Fruit fly (Drosophila melanogaster) whole organism, embryonic: ENCODE measurements around the gene Pp1alpha-96A.

ENCODE experiments used
- Ada2b ChIP-seq: fragments of 200-800 bp; sonication (Bioruptor generic); IDR thresholded peaks from 2 replicates; pipeline ENCODE4 v1.3.6; 2022; ENCODE audit warnings: missing biosample characterization, missing genetic modification characterization
- B-H2 ChIP-seq: fragments of 200-800 bp; sonication (Bioruptor generic); optimal IDR thresholded peaks from 2 replicates; lab custom pipeline; 2018; ENCODE audit warnings: missing biosample characterization, mild to moderate bottlenecking, missing genetic modification characterization
- Blimp-1 ChIP-seq: fragments of 200-800 bp; sonication (Bioruptor generic); optimal IDR thresholded peaks from 3 replicates; lab custom pipeline; 2018; ENCODE audit warnings: missing biosample characterization, missing genetic modification characterization, mild to moderate bottlenecking, moderate library complexity, missing genetic modification reagents
- CG10274 ChIP-seq: fragments of 200-800 bp; sonication (Bioruptor generic); optimal IDR thresholded peaks from 3 replicates; lab custom pipeline; 2017; ENCODE audit warnings: missing biosample characterization, mild to moderate bottlenecking, missing genetic modification characterization
- CG10462 ChIP-seq: fragments of 200-800 bp; sonication (Bioruptor generic); optimal IDR thresholded peaks from 2 replicates; lab custom pipeline; 2016; ENCODE audit warnings: missing biosample characterization, missing genetic modification characterization
- CG11085 ChIP-seq: fragments of 200-800 bp; sonication (Bioruptor generic); IDR thresholded peaks from 2 replicates; pipeline ENCODE4 v1.3.6; 2022; ENCODE audit warnings: missing biosample characterization, missing genetic modification characterization
- CG11247 ChIP-seq: fragments of 200-800 bp; sonication (Bioruptor generic); IDR thresholded peaks from 2 replicates; pipeline ENCODE4 v1.3.6; 2022; ENCODE audit warnings: missing biosample characterization, missing genetic modification characterization
- CG12219 ChIP-seq: fragments of 200-800 bp; sonication (Bioruptor generic); optimal IDR thresholded peaks from 3 replicates; lab custom pipeline; 2018; ENCODE audit warnings: missing biosample characterization, mild to moderate bottlenecking, missing genetic modification characterization
- CG13424 ChIP-seq: fragments of 200-800 bp; sonication (Bioruptor generic); optimal IDR thresholded peaks from 2 replicates; lab custom pipeline; 2019; ENCODE audit warnings: missing biosample characterization, mild to moderate bottlenecking, missing genetic modification characterization, moderate library complexity
- CG13775 ChIP-seq: fragments of 200-800 bp; sonication (Bioruptor generic); optimal IDR thresholded peaks from 3 replicates; lab custom pipeline; 2017; ENCODE audit warnings: missing biosample characterization, mild to moderate bottlenecking, missing genetic modification characterization
- CG14710 ChIP-seq: fragments of 200-800 bp; sonication (Bioruptor generic); optimal IDR thresholded peaks from 3 replicates; lab custom pipeline; 2019; ENCODE audit warnings: missing biosample characterization, mild to moderate bottlenecking, missing genetic modification characterization, moderate library complexity
- CG15514 ChIP-seq: fragments of 200-800 bp; sonication (Bioruptor generic); optimal IDR thresholded peaks from 3 replicates; lab custom pipeline; 2017; ENCODE audit warnings: missing biosample characterization, missing genetic modification characterization, mild to moderate bottlenecking, moderate library complexity, missing genetic modification reagents
- CG16863 ChIP-seq: fragments of 200-800 bp; sonication (Bioruptor generic); optimal IDR thresholded peaks from 3 replicates; lab custom pipeline; 2016; ENCODE audit warnings: missing biosample characterization, missing genetic modification characterization
- CG2116 ChIP-seq: fragments of 200-800 bp; sonication (Bioruptor generic); optimal IDR thresholded peaks from 3 replicates; lab custom pipeline; 2018; ENCODE audit warnings: missing biosample characterization, mild to moderate bottlenecking, missing genetic modification characterization
- CG3163 ChIP-seq: fragments of 200-800 bp; sonication (Bioruptor generic); optimal IDR thresholded peaks from 3 replicates; lab custom pipeline; 2016; ENCODE audit warnings: missing biosample characterization, missing genetic modification characterization
- CG3838 ChIP-seq: fragments of 200-800 bp; sonication (Bioruptor generic); optimal IDR thresholded peaks from 3 replicates; lab custom pipeline; 2016; ENCODE audit warnings: missing biosample characterization, missing genetic modification characterization
- CG9437 ChIP-seq: fragments of 200-800 bp; sonication (Bioruptor generic); optimal IDR thresholded peaks from 2 replicates; lab custom pipeline; 2018; ENCODE audit warnings: missing biosample characterization, mild to moderate bottlenecking, missing genetic modification characterization
- Dip3 ChIP-seq: fragments of 200-800 bp; sonication (Bioruptor generic); optimal IDR thresholded peaks from 3 replicates; lab custom pipeline; 2016; ENCODE audit warnings: missing biosample characterization, missing genetic modification characterization
- Eip74EF ChIP-seq, 2 experiments: fragments of 200-800 bp in 1 of 2; fragments of >200 bp in 1 of 2; sonication (Bioruptor generic) in 1 of 2; optimal IDR thresholded peaks; 2 replicates each; lab custom pipeline; 2017 to 2019; ENCODE audit warnings: missing biosample characterization in 2 of 2, missing genetic modification characterization in 2 of 2, mild to moderate bottlenecking in 1 of 2, moderate library complexity in 1 of 2
- Fer2 ChIP-seq: fragments of 200-800 bp; sonication (Bioruptor generic); optimal IDR thresholded peaks from 2 replicates; lab custom pipeline; 2018; ENCODE audit warnings: missing biosample characterization, mild to moderate bottlenecking, missing genetic modification characterization, moderate library complexity
- HLH3B ChIP-seq: fragments of 200-800 bp; sonication (Bioruptor generic); IDR thresholded peaks from 2 replicates; pipeline ENCODE4 v1.3.6; 2022; ENCODE audit warnings: missing biosample characterization, missing genetic modification characterization
- Hmr ChIP-seq: fragments of 200-800 bp; sonication (Bioruptor generic); optimal IDR thresholded peaks from 3 replicates; lab custom pipeline; 2017; ENCODE audit warnings: mild to moderate bottlenecking, missing biosample characterization, missing genetic modification reagents, missing genetic modification characterization
- Hr3 ChIP-seq: fragments of 200-800 bp; sonication (Bioruptor generic); optimal IDR thresholded peaks from 3 replicates; lab custom pipeline; 2016; ENCODE audit warnings: missing biosample characterization, missing genetic modification characterization
- Lhr ChIP-seq: fragments of 200-800 bp; sonication (Bioruptor generic); optimal IDR thresholded peaks from 3 replicates; lab custom pipeline; 2017; ENCODE audit warnings: mild to moderate bottlenecking, missing biosample characterization, missing genetic modification reagents, missing genetic modification characterization
- Lim3 ChIP-seq: fragments of 200-800 bp; sonication (Bioruptor generic); IDR thresholded peaks from 2 replicates; pipeline ENCODE4 v1.3.6; 2022; ENCODE audit warnings: missing biosample characterization, missing genetic modification characterization
- Myb ChIP-seq: fragments of 200-800 bp; sonication (Bioruptor generic); optimal IDR thresholded peaks from 2 replicates; lab custom pipeline; 2016; ENCODE audit warnings: missing biosample characterization, missing genetic modification characterization
- Stat92E ChIP-seq, 3 experiments: fragments of >200 bp in 2 of 3; fragments of 200-800 bp in 1 of 3; sonication (Bioruptor generic) in 1 of 3; optimal IDR thresholded peaks; 2 replicates each; lab custom pipeline; 2017 to 2019; ENCODE audit warnings: missing biosample characterization in 3 of 3, missing genetic modification characterization in 3 of 3, mild to moderate bottlenecking in 1 of 3, moderate library complexity in 1 of 3
- Taf1 ChIP-seq: fragments of 200-800 bp; sonication (Bioruptor generic); IDR thresholded peaks from 2 replicates; pipeline ENCODE4 v1.3.6; 2022; ENCODE audit warnings: missing biosample characterization, missing genetic modification characterization
- amos ChIP-seq: fragments of 200-800 bp; sonication (Bioruptor generic); IDR thresholded peaks from 2 replicates; pipeline ENCODE4 v1.3.6; 2022; ENCODE audit warnings: missing biosample characterization, missing genetic modification characterization; ENCODE audit not compliant: partially characterized antibody
- bigmax ChIP-seq: fragments of 200-800 bp; sonication (Bioruptor generic); optimal IDR thresholded peaks from 2 replicates; lab custom pipeline; 2018; ENCODE audit warnings: missing biosample characterization, mild to moderate bottlenecking, missing genetic modification characterization
- crp ChIP-seq, 2 experiments: fragments of 200-800 bp; sonication (Bioruptor generic); optimal IDR thresholded peaks; 2 replicates in 1 of 2; 3 replicates in 1 of 2; lab custom pipeline; 2017; ENCODE audit warnings: missing biosample characterization in 2 of 2, missing genetic modification characterization in 2 of 2, mild to moderate bottlenecking in 1 of 2, moderate library complexity in 1 of 2
- dan ChIP-seq: fragments of 200-800 bp; sonication (Bioruptor generic); IDR thresholded peaks from 2 replicates; pipeline ENCODE4 v1.3.6; 2022; ENCODE audit warnings: missing biosample characterization, missing genetic modification characterization
- dm ChIP-seq: fragments of 200-800 bp; sonication (Bioruptor generic); optimal IDR thresholded peaks from 3 replicates; lab custom pipeline; 2016; ENCODE audit warnings: missing biosample characterization, missing genetic modification characterization
- fd102C ChIP-seq: fragments of 200-800 bp; sonication (Bioruptor generic); optimal IDR thresholded peaks from 2 replicates; lab custom pipeline; 2018; ENCODE audit warnings: missing biosample characterization, mild to moderate bottlenecking, missing genetic modification characterization, moderate library complexity
- grau ChIP-seq: fragments of 200-800 bp; optimal IDR thresholded peaks from 3 replicates; lab custom pipeline; 2019; ENCODE audit warnings: missing biosample characterization, mild to moderate bottlenecking, missing genetic modification characterization, moderate library complexity
- grn ChIP-seq: fragments of 200-800 bp; sonication (Bioruptor generic); optimal IDR thresholded peaks from 3 replicates; lab custom pipeline; 2017; ENCODE audit warnings: missing biosample characterization, missing genetic modification characterization
- ind ChIP-seq: fragments of 200-800 bp; sonication (Bioruptor generic); optimal IDR thresholded peaks from 3 replicates; lab custom pipeline; 2016; ENCODE audit warnings: missing biosample characterization, missing genetic modification characterization
- lola ChIP-seq, 3 experiments: fragments of >200 bp in 2 of 3; fragments of 200-800 bp in 1 of 3; sonication (Bioruptor generic) in 1 of 3; optimal IDR thresholded peaks; 2 replicates each; lab custom pipeline; 2017 to 2019; ENCODE audit warnings: missing biosample characterization in 3 of 3, missing genetic modification characterization in 3 of 3, mild to moderate bottlenecking in 1 of 3, moderate library complexity in 1 of 3
- nerfin-1 ChIP-seq: fragments of 200-800 bp; sonication (Bioruptor generic); optimal IDR thresholded peaks from 3 replicates; lab custom pipeline; 2019; ENCODE audit warnings: missing biosample characterization, mild to moderate bottlenecking, missing genetic modification characterization, moderate library complexity
- peb ChIP-seq: fragments of 200-800 bp; sonication (Bioruptor generic); IDR thresholded peaks from 2 replicates; pipeline ENCODE4 v1.3.6; 2022; ENCODE audit warnings: missing biosample characterization, missing genetic modification characterization
- pfk ChIP-seq: fragments of 200-800 bp; sonication (Bioruptor generic); optimal IDR thresholded peaks from 2 replicates; lab custom pipeline; 2018; ENCODE audit warnings: missing biosample characterization, mild to moderate bottlenecking, missing genetic modification characterization, moderate library complexity
- phol ChIP-seq: fragments of 200-800 bp; sonication (Bioruptor generic); optimal IDR thresholded peaks from 3 replicates; lab custom pipeline; 2018; ENCODE audit warnings: missing biosample characterization, mild to moderate bottlenecking, missing genetic modification characterization, moderate library complexity
- scrt ChIP-seq: fragments of 200-800 bp; sonication (Bioruptor generic); optimal IDR thresholded peaks from 2 replicates; lab custom pipeline; 2018; ENCODE audit warnings: missing biosample characterization, mild to moderate bottlenecking, missing genetic modification characterization, moderate library complexity
- sqz ChIP-seq: fragments of 200-800 bp; sonication (Bioruptor generic); optimal IDR thresholded peaks from 3 replicates; lab custom pipeline; 2018; ENCODE audit warnings: missing biosample characterization, mild to moderate bottlenecking, missing genetic modification characterization
- sug ChIP-seq: fragments of 200-800 bp; optimal IDR thresholded peaks from 2 replicates; lab custom pipeline; 2019; ENCODE audit warnings: missing biosample characterization, mild to moderate bottlenecking, missing genetic modification characterization, moderate library complexity
- vvl ChIP-seq: fragments of 200-800 bp; sonication (Bioruptor generic); IDR thresholded peaks from 2 replicates; pipeline ENCODE4 v1.3.6; 2022; ENCODE audit warnings: missing biosample characterization, missing genetic modification characterization
- wor ChIP-seq: fragments of 200-800 bp; sonication (Bioruptor generic); IDR thresholded peaks from 2 replicates; pipeline ENCODE4 v1.3.6; 2022; ENCODE audit warnings: missing biosample characterization, missing genetic modification characterization
- yki ChIP-seq: fragments of >200 bp; optimal IDR thresholded peaks from 3 replicates; lab custom pipeline; 2018
- zen ChIP-seq: fragments of 200-800 bp; sonication (Bioruptor generic); optimal IDR thresholded peaks from 3 replicates; lab custom pipeline; 2018; ENCODE audit warnings: missing biosample characterization, mild to moderate bottlenecking, missing genetic modification characterization, moderate library complexity
- zfh1 ChIP-seq: fragments of 200-800 bp; sonication (Bioruptor generic); IDR thresholded peaks from 3 replicates; pipeline ENCODE4 v1.3.6; 2022; ENCODE audit warnings: missing biosample characterization, missing genetic modification characterization

The Pp1alpha-96A gene

dm6 chr3R:24567427-24567771 is 49.3 kb downstream of the Pp1alpha-96A start (continued):
- TF ChIP-seq grn (GFP tag; lab: Kevin White, UChicago) (peak; percentile 40), sqz (GFP tag; lab: Kevin White, UChicago) (peak; percentile 46), HLH3B (peak; percentile 92), CG10274 (GFP tag; lab: Kevin White, UChicago) (peak; percentile 70), scrt (GFP tag; lab: Kevin White, UChicago) (peak; percentile 67), pfk (GFP tag; lab: Kevin White, UChicago) (no peak), CG15514 (GFP tag; lab: Kevin White, UChicago) (peak; percentile 76), Taf1 (GFP tag; lab: Robert Waterston, UW) (peak; percentile 71), CG13424 (tag; lab: Kevin White, UChicago) (peak; percentile 88), phol (tag; lab: Kevin White, UChicago) (peak; percentile 83), Dip3 (peak; percentile 85), CG13775 (peak; percentile 70), B-H2 (GFP tag; lab: Kevin White, UChicago) (no peak), ind (GFP tag; lab: Kevin White, UChicago) (peak; percentile 88), CG11247 (GFP tag; lab: Robert Waterston, UW) (peak; percentile 85), Hmr (peak; percentile 88), dm (GFP tag; lab: Kevin White, UChicago) (peak; percentile 72), Fer2 (tag; lab: Kevin White, UChicago) (peak; percentile 73), Ada2b (GFP tag; lab: Robert Waterston, UW) (peak; percentile 92), CG16863 (GFP tag; lab: Kevin White, UChicago) (peak; percentile 88), dan (no peak), crp (GFP tag; optimal IDR thresholded peaks at IDR 0.05; lab: Kevin White, UChicago) (peak in 1 of 2 experiments; percentile 30), CG14710 (tag; lab: Kevin White, UChicago) (peak; percentile 52), zen (tag; lab: Kevin White, UChicago) (peak; percentile 57), yki (lab: Kevin White, UChicago) (no peak), CG10462 (GFP tag; lab: Kevin White, UChicago) (peak; percentile 63), bigmax (no peak), peb (GFP tag; lab: Robert Waterston, UW) (0 out of 2 replicates have a peak, but pooled peaks have one; percentile 64), vvl (GFP tag; lab: Robert Waterston, UW) (peak; percentile 95), nerfin-1 (tag; lab: Kevin White, UChicago) (peak; percentile 75), lola (GFP tag; optimal IDR thresholded peaks at IDR 0.05; lab: Kevin White, UChicago) (peak in 1 of 3 experiments; percentile 58), Eip74EF (GFP tag; optimal IDR thresholded peaks at IDR 0.05; lab: Kevin White, UChicago) (peak in 1 of 2 experiments; percentile 84), Stat92E (GFP tag; optimal IDR thresholded peaks at IDR 0.05; lab: Kevin White, UChicago) (no peak), sug (peak; percentile 69), CG9437 (GFP tag; lab: Kevin White, UChicago) (peak; percentile 77), Blimp-1 (peak; percentile 83), zfh1 (peak; percentile 92), CG3838 (GFP tag; lab: Kevin White, UChicago) (peak; percentile 79), Hr3 (GFP tag; lab: Kevin White, UChicago) (peak; percentile 83), wor (GFP tag; lab: Robert Waterston, UW) (peak; percentile 71), amos (GFP tag; lab: Robert Waterston, UW) (no peak), Myb (GFP tag; lab: Kevin White, UChicago) (peak; percentile 73), CG3163 (GFP tag; lab: Kevin White, UChicago) (peak; percentile 74), fd102C (peak; percentile 21), CG12219 (GFP tag; lab: Kevin White, UChicago) (peak; percentile 87), CG2116 (GFP tag; lab: Kevin White, UChicago) (peak; percentile 47), CG11085 (peak; percentile 71), Lim3 (GFP tag; lab: Robert Waterston, UW) (peak; percentile 73; the same call in 1 of the 2 replicates), Lhr (GFP tag; lab: Kevin White, UChicago) (peak; percentile 38), grau (tag; lab: Kevin White, UChicago) (peak; percentile 87)
